Fruit fly (Drosophila melanogaster) whole organism, embryonic: ENCODE results near the gene papi.
A peak's percentile ranks its signal among the peaks of the same experiment; 100 is the strongest.

Experiments used
- Adf1 ChIP-seq: fragments of 200-800 bp; sonication (Bioruptor generic); IDR thresholded peaks from 2 replicates; pipeline ENCODE4 v1.3.6; 2022; ENCODE audit warnings: missing biosample characterization, missing genetic modification characterization
- Atf6 ChIP-seq: fragments of 200-800 bp; sonication (Bioruptor generic); IDR thresholded peaks from 2 replicates; pipeline ENCODE4 v1.3.6; 2022; ENCODE audit warnings: missing biosample characterization, missing genetic modification characterization
- CG10267 ChIP-seq: fragments of 200-800 bp; sonication (Bioruptor generic); optimal IDR thresholded peaks from 2 replicates; lab custom pipeline; 2018; ENCODE audit warnings: missing biosample characterization, mild to moderate bottlenecking, missing genetic modification characterization, moderate library complexity
- CG10543 ChIP-seq: fragments of 200-800 bp; sonication (Bioruptor generic); optimal IDR thresholded peaks from 3 replicates; lab custom pipeline; 2017; ENCODE audit warnings: missing biosample characterization, mild to moderate bottlenecking, missing genetic modification characterization, moderate library complexity
- CG12744 ChIP-seq: fragments of 200-800 bp; sonication (Bioruptor generic); optimal IDR thresholded peaks from 2 replicates; lab custom pipeline; 2016; ENCODE audit warnings: missing biosample characterization, missing genetic modification characterization
- CG13424 ChIP-seq: fragments of 200-800 bp; sonication (Bioruptor generic); optimal IDR thresholded peaks from 2 replicates; lab custom pipeline; 2019; ENCODE audit warnings: missing biosample characterization, mild to moderate bottlenecking, missing genetic modification characterization, moderate library complexity
- CG13894 ChIP-seq: fragments of 200-800 bp; sonication (Bioruptor generic); optimal IDR thresholded peaks from 3 replicates; lab custom pipeline; 2018; ENCODE audit warnings: missing biosample characterization, mild to moderate bottlenecking, missing genetic modification characterization, moderate library complexity
- CG14014 ChIP-seq: fragments of 200-800 bp; sonication (Bioruptor generic); IDR thresholded peaks from 2 replicates; pipeline ENCODE4 v1.3.6; 2022; ENCODE audit warnings: missing biosample characterization, missing genetic modification characterization
- CG15073 ChIP-seq: fragments of 200-800 bp; sonication (Bioruptor generic); optimal IDR thresholded peaks from 2 replicates; lab custom pipeline; 2016; ENCODE audit warnings: missing biosample characterization, missing genetic modification characterization
- CG16813 ChIP-seq: fragments of 200-800 bp; sonication (Bioruptor generic); IDR thresholded peaks from 3 replicates; pipeline ENCODE4 v1.3.6; 2022; ENCODE audit warnings: missing biosample characterization, missing genetic modification characterization; ENCODE audit not compliant: partially characterized antibody
- CG18011 ChIP-seq: fragments of 200-800 bp; sonication (Bioruptor generic); optimal IDR thresholded peaks from 2 replicates; lab custom pipeline; 2017; ENCODE audit warnings: missing biosample characterization, missing genetic modification characterization, mild to moderate bottlenecking, moderate library complexity, missing genotype
- CG2678 ChIP-seq: fragments of 200-800 bp; sonication (Bioruptor generic); optimal IDR thresholded peaks from 3 replicates; lab custom pipeline; 2019; ENCODE audit warnings: missing biosample characterization, mild to moderate bottlenecking, missing genetic modification characterization, moderate library complexity
- CG2889 ChIP-seq: fragments of 200-800 bp; sonication (Bioruptor generic); IDR thresholded peaks from 3 replicates; pipeline ENCODE4 v1.3.6; 2022; ENCODE audit warnings: missing biosample characterization, missing genetic modification characterization
- CG30431 ChIP-seq: fragments of 200-800 bp; sonication (Bioruptor generic); optimal IDR thresholded peaks from 2 replicates; lab custom pipeline; 2017; ENCODE audit warnings: missing biosample characterization, missing genetic modification characterization
- CG34224 ChIP-seq: fragments of 200-800 bp; sonication (Bioruptor generic); IDR thresholded peaks from 3 replicates; pipeline ENCODE4 v1.3.6; 2022; ENCODE audit warnings: missing biosample characterization, missing genetic modification characterization; ENCODE audit not compliant: partially characterized antibody
- CG34422 ChIP-seq: fragments of 200-800 bp; sonication (Bioruptor generic); IDR thresholded peaks from 3 replicates; pipeline ENCODE4 v1.3.6; 2022; ENCODE audit warnings: missing biosample characterization, missing genetic modification characterization
- CG5953 ChIP-seq: fragments of 200-800 bp; sonication (Bioruptor generic); IDR thresholded peaks from 2 replicates; pipeline ENCODE4 v1.3.6; 2022; ENCODE audit warnings: missing biosample characterization, missing genetic modification characterization
- CG6765 ChIP-seq: fragments of 200-800 bp; sonication (Bioruptor generic); optimal IDR thresholded peaks from 3 replicates; lab custom pipeline; 2017; ENCODE audit warnings: missing biosample characterization, mild to moderate bottlenecking, missing genetic modification characterization
- CG6791 ChIP-seq: fragments of 200-800 bp; sonication (Bioruptor generic); IDR thresholded peaks from 3 replicates; pipeline ENCODE4 v1.3.6; 2022; ENCODE audit warnings: missing biosample characterization, missing genetic modification characterization; ENCODE audit not compliant: partially characterized antibody
- CG8478 ChIP-seq: fragments of >200 bp; optimal IDR thresholded peaks from 2 replicates; lab custom pipeline; 2018
- CG8924 ChIP-seq: fragments of 200-800 bp; optimal IDR thresholded peaks from 3 replicates; lab custom pipeline; 2019; ENCODE audit warnings: missing biosample characterization, mild to moderate bottlenecking, missing genetic modification characterization, moderate library complexity
- CG9609 ChIP-seq: fragments of 200-800 bp; sonication (Bioruptor generic); optimal IDR thresholded peaks from 3 replicates; lab custom pipeline; 2016; ENCODE audit warnings: missing biosample characterization, missing genetic modification characterization
- Dad ChIP-seq: fragments of 200-800 bp; sonication (Bioruptor generic); optimal IDR thresholded peaks from 3 replicates; lab custom pipeline; 2016; ENCODE audit warnings: missing biosample characterization, missing genetic modification characterization
- Doc3 ChIP-seq: fragments of 200-800 bp; sonication (Bioruptor generic); IDR thresholded peaks from 3 replicates; pipeline ENCODE4 v1.3.6; 2022; ENCODE audit warnings: missing biosample characterization, missing genetic modification characterization; ENCODE audit not compliant: partially characterized antibody
- Lpt ChIP-seq: fragments of >200 bp; optimal IDR thresholded peaks from 2 replicates; lab custom pipeline; 2018; ENCODE audit warnings: missing biosample characterization, missing genetic modification characterization
- Mes4 ChIP-seq: fragments of 200-800 bp; sonication (Bioruptor generic); optimal IDR thresholded peaks from 2 replicates; lab custom pipeline; 2016; ENCODE audit warnings: missing biosample characterization, missing genetic modification characterization
- NC2α ChIP-seq: fragments of 200-800 bp; sonication (Bioruptor generic); optimal IDR thresholded peaks from 2 replicates; lab custom pipeline; 2016; ENCODE audit warnings: missing biosample characterization, missing genetic modification characterization
- Rfx ChIP-seq: fragments of 200-800 bp; sonication (Bioruptor generic); IDR thresholded peaks from 2 replicates; pipeline ENCODE4 v1.3.6; 2022; ENCODE audit warnings: missing biosample characterization, missing genetic modification characterization
- Tbp ChIP-seq: fragments of >200 bp; optimal IDR thresholded peaks from 2 replicates; lab custom pipeline; 2018; ENCODE audit warnings: missing biosample characterization, missing genetic modification characterization
- Usf ChIP-seq: fragments of 200-800 bp; sonication (Bioruptor generic); optimal IDR thresholded peaks from 2 replicates; lab custom pipeline; 2017; ENCODE audit warnings: missing genotype, missing biosample characterization, missing genetic modification characterization
- al ChIP-seq: fragments of 200-800 bp; sonication (Bioruptor generic); IDR thresholded peaks from 2 replicates; pipeline ENCODE4 v1.3.6; 2022; ENCODE audit warnings: missing biosample characterization, missing genetic modification characterization
- bab2 ChIP-seq: fragments of 200-800 bp; sonication (Bioruptor generic); optimal IDR thresholded peaks from 2 replicates; lab custom pipeline; 2016; ENCODE audit warnings: missing biosample characterization, missing genetic modification characterization
- cg ChIP-seq: fragments of 200-800 bp; sonication (Bioruptor generic); optimal IDR thresholded peaks from 3 replicates; lab custom pipeline; 2019; ENCODE audit warnings: missing biosample characterization, mild to moderate bottlenecking, missing genetic modification characterization, moderate library complexity
- da ChIP-seq: fragments of 200-800 bp; sonication (Bioruptor generic); optimal IDR thresholded peaks from 2 replicates; lab custom pipeline; 2016; ENCODE audit warnings: missing biosample characterization, missing genetic modification characterization
- danr ChIP-seq: fragments of 200-800 bp; sonication (Bioruptor generic); IDR thresholded peaks from 2 replicates; pipeline ENCODE4 v1.3.6; 2022; ENCODE audit warnings: missing biosample characterization, missing genetic modification characterization
- dysf ChIP-seq: fragments of 200-800 bp; sonication (Bioruptor generic); IDR thresholded peaks from 3 replicates; pipeline ENCODE4 v1.3.6; 2022; ENCODE audit warnings: missing biosample characterization, missing genetic modification characterization
- fd102C ChIP-seq: fragments of 200-800 bp; sonication (Bioruptor generic); optimal IDR thresholded peaks from 2 replicates; lab custom pipeline; 2018; ENCODE audit warnings: missing biosample characterization, mild to moderate bottlenecking, missing genetic modification characterization, moderate library complexity
- fd96Cb ChIP-seq: fragments of 200-800 bp; sonication (Bioruptor generic); optimal IDR thresholded peaks from 2 replicates; lab custom pipeline; 2018; ENCODE audit warnings: missing biosample characterization, mild to moderate bottlenecking, missing genetic modification characterization, moderate library complexity
- fu2 ChIP-seq: fragments of 200-800 bp; sonication (Bioruptor generic); optimal IDR thresholded peaks from 2 replicates; lab custom pipeline; 2016; ENCODE audit warnings: missing biosample characterization, missing genetic modification characterization
- kah ChIP-seq: fragments of 200-800 bp; sonication (Bioruptor generic); optimal IDR thresholded peaks from 2 replicates; lab custom pipeline; 2018; ENCODE audit warnings: missing biosample characterization, mild to moderate bottlenecking, missing genetic modification characterization
- lola ChIP-seq, 3 experiments: fragments of >200 bp in 2 of 3; fragments of 200-800 bp in 1 of 3; sonication (Bioruptor generic) in 1 of 3; optimal IDR thresholded peaks; 2 replicates each; lab custom pipeline; 2017 to 2019; ENCODE audit warnings: missing biosample characterization in 3 of 3, missing genetic modification characterization in 3 of 3, mild to moderate bottlenecking in 1 of 3, moderate library complexity in 1 of 3
- odd ChIP-seq: fragments of 200-800 bp; sonication (Bioruptor generic); optimal IDR thresholded peaks from 2 replicates; lab custom pipeline; 2017; ENCODE audit warnings: missing biosample characterization, mild to moderate bottlenecking, missing genetic modification characterization
- onecut ChIP-seq: fragments of 200-800 bp; sonication (Bioruptor generic); IDR thresholded peaks from 2 replicates; pipeline ENCODE4 v1.3.6; 2022; ENCODE audit warnings: missing biosample characterization, missing genetic modification characterization
- psq ChIP-seq: fragments of 200-800 bp; sonication (Bioruptor generic); optimal IDR thresholded peaks from 2 replicates; lab custom pipeline; 2017; ENCODE audit warnings: missing biosample characterization, missing genetic modification characterization
- ranshi ChIP-seq: fragments of 200-800 bp; sonication (Bioruptor generic); IDR thresholded peaks from 2 replicates; pipeline ENCODE4 v1.3.6; 2022; ENCODE audit warnings: missing biosample characterization, missing genetic modification characterization
- row ChIP-seq: fragments of 200-800 bp; sonication (Bioruptor generic); IDR thresholded peaks from 3 replicates; pipeline ENCODE4 v1.3.6; 2022; ENCODE audit warnings: missing biosample characterization, missing genetic modification characterization
- salm ChIP-seq: fragments of 200-800 bp; sonication (Bioruptor generic); optimal IDR thresholded peaks from 2 replicates; lab custom pipeline; 2018; ENCODE audit warnings: missing biosample characterization, mild to moderate bottlenecking, missing genetic modification characterization
- sens ChIP-seq: fragments of 200-800 bp; sonication (Bioruptor generic); peaks from one replicate; lab custom pipeline; 2016; ENCODE audit warnings: missing biosample characterization, missing genetic modification characterization
- sens-2 ChIP-seq: fragments of 200-800 bp; sonication (Bioruptor generic); IDR thresholded peaks from 2 replicates; pipeline ENCODE4 v1.3.6; 2022; ENCODE audit warnings: missing biosample characterization, missing genetic modification characterization
- slp2 ChIP-seq: fragments of 200-800 bp; sonication (Bioruptor generic); optimal IDR thresholded peaks from 2 replicates; lab custom pipeline; 2016; ENCODE audit warnings: missing biosample characterization, missing genetic modification characterization
- twi ChIP-seq: fragments of 200-800 bp; optimal IDR thresholded peaks from 2 replicates; lab custom pipeline; 2019; ENCODE audit warnings: missing biosample characterization, mild to moderate bottlenecking, missing genetic modification characterization, moderate library complexity
- z ChIP-seq: fragments of 200-800 bp; sonication (Bioruptor generic); IDR thresholded peaks from 3 replicates; pipeline ENCODE4 v1.3.6; 2022; ENCODE audit warnings: missing biosample characterization, missing genetic modification characterization

The papi gene

dm6 chr2L:2227316-2227715 is 6.8 kb downstream of the papi start (continued):
- TF ChIP-seq CG34422 (GFP tag; lab: Robert Waterston, UW) (peak; percentile 49; the same call in 1 of the 3 replicates), CG30431 (GFP tag; lab: Kevin White, UChicago) (no peak), CG15073 (GFP tag; lab: Kevin White, UChicago) (no peak), lola (GFP tag; optimal IDR thresholded peaks at IDR 0.05; lab: Kevin White, UChicago) (no peak), fd102C (no peak), al (GFP tag; lab: Robert Waterston, UW) (no peak), psq (GFP tag; lab: Kevin White, UChicago) (no peak), kah (GFP tag; lab: Kevin White, UChicago) (peak; percentile 2), NC2α (GFP tag; lab: Kevin White, UChicago) (no peak), CG6791 (GFP tag; lab: Robert Waterston, UW) (no peak), danr (GFP tag; lab: Robert Waterston, UW) (no peak), CG5953 (GFP tag; lab: Robert Waterston, UW) (peak; percentile 53), Doc3 (GFP tag; lab: Robert Waterston, UW) (no peak), Rfx (GFP tag; lab: Robert Waterston, UW) (peak; percentile 54; the same call in 1 of the 2 replicates), fu2 (no peak), salm (tag; lab: Kevin White, UChicago) (no peak), onecut (GFP tag; lab: Robert Waterston, UW) (peak; percentile 47), row (peak; percentile 56), CG13424 (tag; lab: Kevin White, UChicago) (peak; percentile 56), CG10543 (peak; percentile 15), CG6765 (no peak), cg (GFP tag; lab: Kevin White, UChicago) (no peak), CG12744 (GFP tag; lab: Kevin White, UChicago) (no peak), Usf (GFP tag; lab: Kevin White, UChicago) (no peak), Adf1 (GFP tag; lab: Robert Waterston, UW) (no peak), Atf6 (GFP tag; lab: Robert Waterston, UW) (peak; percentile 55), Tbp (GFP tag; lab: Kevin White, UChicago) (no peak), z (no peak), fd96Cb (tag; lab: Kevin White, UChicago) (peak; percentile 43), sens-2 (peak; percentile 48; the same call in 1 of the 2 replicates), CG18011 (GFP tag; lab: Kevin White, UChicago) (peak; percentile 18), CG2678 (peak; percentile 59), slp2 (no peak), CG14014 (GFP tag; lab: Robert Waterston, UW) (peak; percentile 53; the same call in 1 of the 2 replicates), dysf (GFP tag; lab: Robert Waterston, UW) (peak; percentile 69), Mes4 (GFP tag; lab: Kevin White, UChicago) (no peak), twi (tag; lab: Kevin White, UChicago) (no peak), ranshi (GFP tag; lab: Robert Waterston, UW) (0 out of 2 replicates have a peak, but pooled peaks have one; percentile 24), da (GFP tag; lab: Kevin White, UChicago) (no peak), bab2 (no peak), Lpt (GFP tag; lab: Kevin White, UChicago) (no peak), CG13894 (tag; lab: Kevin White, UChicago) (no peak), sens (peak; percentile 90), CG8478 (lab: Kevin White, UChicago) (no peak), CG8924 (tag; lab: Kevin White, UChicago) (peak; percentile 14), Dad (GFP tag; lab: Kevin White, UChicago) (no peak), CG9609 (no peak), CG2889 (GFP tag; lab: Robert Waterston, UW) (no peak), CG10267 (peak; percentile 9), CG34224 (GFP tag; lab: Robert Waterston, UW) (no peak), odd (GFP tag; lab: Kevin White, UChicago) (peak; percentile 43), CG16813 (GFP tag; lab: Robert Waterston, UW) (no peak)
